Fruit fly (Drosophila melanogaster) whole organism, embryonic: ENCODE results near the gene sima.

Experiments used
- CG10462 ChIP-seq: fragments of 200-800 bp; sonication (Bioruptor generic); optimal IDR thresholded peaks from 2 replicates; lab custom pipeline; 2016; ENCODE audit warnings: missing biosample characterization, missing genetic modification characterization
- CG12299 ChIP-seq: fragments of 200-800 bp; sonication (Bioruptor generic); optimal IDR thresholded peaks from 2 replicates; lab custom pipeline; 2018; ENCODE audit warnings: missing biosample characterization, mild to moderate bottlenecking, missing genetic modification characterization
- CG13775 ChIP-seq: fragments of 200-800 bp; sonication (Bioruptor generic); optimal IDR thresholded peaks from 3 replicates; lab custom pipeline; 2017; ENCODE audit warnings: missing biosample characterization, mild to moderate bottlenecking, missing genetic modification characterization
- CG16863 ChIP-seq: fragments of 200-800 bp; sonication (Bioruptor generic); optimal IDR thresholded peaks from 3 replicates; lab custom pipeline; 2016; ENCODE audit warnings: missing biosample characterization, missing genetic modification characterization
- CG17361 ChIP-seq: fragments of 200-800 bp; sonication (Bioruptor generic); IDR thresholded peaks from 3 replicates; pipeline ENCODE4 v1.3.6; 2022; ENCODE audit warnings: missing biosample characterization, missing genetic modification characterization
- CG2116 ChIP-seq: fragments of 200-800 bp; sonication (Bioruptor generic); optimal IDR thresholded peaks from 3 replicates; lab custom pipeline; 2018; ENCODE audit warnings: missing biosample characterization, mild to moderate bottlenecking, missing genetic modification characterization
- CG2129 ChIP-seq: fragments of 200-800 bp; sonication (Bioruptor generic); IDR thresholded peaks from 2 replicates; pipeline ENCODE4 v1.3.6; 2022; ENCODE audit warnings: missing biosample characterization, missing genetic modification characterization; ENCODE audit not compliant: partially characterized antibody
- CG2678 ChIP-seq: fragments of 200-800 bp; sonication (Bioruptor generic); optimal IDR thresholded peaks from 3 replicates; lab custom pipeline; 2019; ENCODE audit warnings: missing biosample characterization, mild to moderate bottlenecking, missing genetic modification characterization, moderate library complexity
- CG3065 ChIP-seq: fragments of 200-800 bp; sonication (Bioruptor generic); optimal IDR thresholded peaks from 2 replicates; lab custom pipeline; 2016; ENCODE audit warnings: missing biosample characterization, missing genetic modification characterization
- CG34422 ChIP-seq: fragments of 200-800 bp; sonication (Bioruptor generic); IDR thresholded peaks from 3 replicates; pipeline ENCODE4 v1.3.6; 2022; ENCODE audit warnings: missing biosample characterization, missing genetic modification characterization
- CG3726 ChIP-seq: fragments of 200-800 bp; sonication (Bioruptor generic); IDR thresholded peaks from 3 replicates; pipeline ENCODE4, ENCODE4 v1.3.6; 2022; ENCODE audit warnings: missing biosample characterization, missing genetic modification characterization
- CG4424 ChIP-seq: fragments of 200-800 bp; sonication (Bioruptor generic); optimal IDR thresholded peaks from 3 replicates; lab custom pipeline; 2016; ENCODE audit warnings: missing biosample characterization, missing genetic modification characterization
- CG6689 ChIP-seq: fragments of 200-800 bp; sonication (Bioruptor generic); IDR thresholded peaks from 2 replicates; pipeline ENCODE4 v1.3.6; 2022; ENCODE audit warnings: missing biosample characterization, missing genetic modification characterization
- CG6813 ChIP-seq: fragments of 200-800 bp; sonication (Bioruptor generic); optimal IDR thresholded peaks from 2 replicates; lab custom pipeline; 2017; ENCODE audit warnings: missing biosample characterization, missing genetic modification characterization, mild to moderate bottlenecking, moderate library complexity, missing genetic modification reagents
- CG6854 ChIP-seq: fragments of 200-800 bp; sonication (Bioruptor generic); optimal IDR thresholded peaks from 3 replicates; lab custom pipeline; 2017; ENCODE audit warnings: missing biosample characterization, mild to moderate bottlenecking, missing genetic modification characterization
- CG7372 ChIP-seq: fragments of 200-800 bp; sonication (Bioruptor generic); IDR thresholded peaks from 2 replicates; pipeline ENCODE4 v1.3.6; 2022; ENCODE audit warnings: missing biosample characterization, missing genetic modification characterization
- CG7745 ChIP-seq: fragments of 200-800 bp; sonication (Bioruptor generic); optimal IDR thresholded peaks from 2 replicates; lab custom pipeline; 2018; ENCODE audit warnings: missing biosample characterization, mild to moderate bottlenecking, missing genetic modification characterization, moderate library complexity
- CG8290 ChIP-seq, 3 experiments: fragments of 200-800 bp; sonication (Bioruptor generic); optimal IDR thresholded peaks; 2 replicates each; lab custom pipeline; 2016 to 2019; ENCODE audit warnings: missing biosample characterization in 3 of 3, missing genetic modification characterization in 3 of 3, mild to moderate bottlenecking in 2 of 3, moderate library complexity in 1 of 3
- CG9817 ChIP-seq: fragments of 200-800 bp; sonication (Bioruptor generic); optimal IDR thresholded peaks from 2 replicates; lab custom pipeline; 2018; ENCODE audit warnings: missing biosample characterization, mild to moderate bottlenecking, missing genetic modification characterization, moderate library complexity
- CHES-1-like ChIP-seq: fragments of 200-800 bp; sonication (Bioruptor generic); optimal IDR thresholded peaks from 2 replicates; lab custom pipeline; 2016; ENCODE audit warnings: missing biosample characterization, missing genetic modification characterization
- D19A ChIP-seq: fragments of 200-800 bp; optimal IDR thresholded peaks from 3 replicates; lab custom pipeline; 2019; ENCODE audit warnings: missing biosample characterization, mild to moderate bottlenecking, missing genetic modification characterization, moderate library complexity
- D19B ChIP-seq: fragments of 200-800 bp; sonication (Bioruptor generic); optimal IDR thresholded peaks from 2 replicates; lab custom pipeline; 2017; ENCODE audit warnings: missing biosample characterization, mild to moderate bottlenecking, missing genetic modification characterization
- Dek ChIP-seq: fragments of 200-800 bp; sonication (Bioruptor generic); optimal IDR thresholded peaks from 3 replicates; lab custom pipeline; 2019; ENCODE audit warnings: missing biosample characterization, mild to moderate bottlenecking, missing genetic modification characterization, moderate library complexity
- Dip2 ChIP-seq: fragments of 200-800 bp; sonication (Bioruptor generic); IDR thresholded peaks from 2 replicates; pipeline ENCODE4 v1.3.6; 2022; ENCODE audit warnings: missing biosample characterization, missing genetic modification characterization
- Fer3 ChIP-seq: fragments of 200-800 bp; sonication (Bioruptor generic); optimal IDR thresholded peaks from 2 replicates; lab custom pipeline; 2018; ENCODE audit warnings: missing biosample characterization, mild to moderate bottlenecking, missing genetic modification characterization, moderate library complexity
- HHEX ChIP-seq: fragments of 200-800 bp; sonication (Bioruptor generic); optimal IDR thresholded peaks from 3 replicates; lab custom pipeline; 2017; ENCODE audit warnings: missing biosample characterization, mild to moderate bottlenecking, missing genetic modification characterization, missing genetic modification reagents
- Jarid2 ChIP-seq: fragments of 200-800 bp; sonication (Bioruptor generic); optimal IDR thresholded peaks from 3 replicates; lab custom pipeline; 2017; ENCODE audit warnings: mild to moderate bottlenecking, missing biosample characterization, missing genetic modification reagents, missing genetic modification characterization
- Kr ChIP-seq: fragments of 200-800 bp; sonication (Bioruptor generic); optimal IDR thresholded peaks from 2 replicates; lab custom pipeline; 2017; ENCODE audit warnings: missing biosample characterization, mild to moderate bottlenecking, missing genetic modification characterization
- NC2α ChIP-seq: fragments of 200-800 bp; sonication (Bioruptor generic); optimal IDR thresholded peaks from 2 replicates; lab custom pipeline; 2016; ENCODE audit warnings: missing biosample characterization, missing genetic modification characterization
- Opbp ChIP-seq: fragments of 200-800 bp; sonication (Bioruptor generic); IDR thresholded peaks from 3 replicates; pipeline ENCODE4 v1.3.6; 2022; ENCODE audit warnings: missing biosample characterization, missing genetic modification characterization; ENCODE audit not compliant: partially characterized antibody
- PHDP ChIP-seq: fragments of 200-800 bp; sonication (Bioruptor generic); optimal IDR thresholded peaks from 3 replicates; lab custom pipeline; 2018; ENCODE audit warnings: missing biosample characterization, mild to moderate bottlenecking, missing genetic modification characterization, moderate library complexity
- Xrp1 ChIP-seq: fragments of 200-800 bp; sonication (Bioruptor generic); IDR thresholded peaks from 2 replicates; pipeline ENCODE4 v1.3.6; 2022; ENCODE audit warnings: missing biosample characterization, missing genetic modification characterization
- abd-A ChIP-seq: fragments of 200-800 bp; sonication (Bioruptor generic); optimal IDR thresholded peaks from 3 replicates; lab custom pipeline; 2019; ENCODE audit warnings: missing biosample characterization, mild to moderate bottlenecking, missing genetic modification characterization, moderate library complexity
- ash1 ChIP-seq: fragments of 200-800 bp; sonication (Bioruptor generic); optimal IDR thresholded peaks from 2 replicates; lab custom pipeline; 2018; ENCODE audit warnings: missing biosample characterization, mild to moderate bottlenecking, missing genetic modification characterization
- cas ChIP-seq: fragments of 200-800 bp; sonication (Bioruptor generic); IDR thresholded peaks from 2 replicates; pipeline ENCODE4 v1.3.6; 2022; ENCODE audit warnings: missing biosample characterization, missing genetic modification characterization
- emc ChIP-seq: fragments of 200-800 bp; sonication (Bioruptor generic); optimal IDR thresholded peaks from 2 replicates; lab custom pipeline; 2016; ENCODE audit warnings: missing biosample characterization, missing genetic modification characterization
- exex ChIP-seq: fragments of 200-800 bp; sonication (Bioruptor generic); optimal IDR thresholded peaks from 4 replicates; lab custom pipeline; 2018; ENCODE audit warnings: missing biosample characterization, mild to moderate bottlenecking, missing genetic modification characterization, moderate library complexity
- gfzf ChIP-seq: fragments of 200-800 bp; sonication (Bioruptor generic); optimal IDR thresholded peaks from 2 replicates; lab custom pipeline; 2016; ENCODE audit warnings: missing biosample characterization, mild to moderate bottlenecking, missing genetic modification characterization, moderate library complexity
- gro ChIP-seq: fragments of 200-800 bp; sonication (Bioruptor generic); optimal IDR thresholded peaks from 2 replicates; lab custom pipeline; 2016; ENCODE audit warnings: missing biosample characterization, missing genetic modification characterization
- gt ChIP-seq: fragments of 200-800 bp; sonication (Bioruptor generic); IDR thresholded peaks from 2 replicates; pipeline ENCODE4 v1.3.6; 2022; ENCODE audit warnings: missing biosample characterization, missing genetic modification characterization
- ham ChIP-seq: fragments of 200-800 bp; sonication (Bioruptor generic); IDR thresholded peaks from 2 replicates; pipeline ENCODE4 v1.3.6; 2022; ENCODE audit warnings: missing biosample characterization, missing genetic modification characterization
- her ChIP-seq: fragments of 200-800 bp; sonication (Bioruptor generic); optimal IDR thresholded peaks from 2 replicates; lab custom pipeline; 2016; ENCODE audit warnings: missing biosample characterization, missing genetic modification characterization
- klu ChIP-seq: fragments of 200-800 bp; sonication (Bioruptor generic); IDR thresholded peaks from 2 replicates; pipeline ENCODE4 v1.3.6; 2022; ENCODE audit warnings: missing biosample characterization, missing genetic modification characterization
- knrl ChIP-seq: fragments of 200-800 bp; sonication (Bioruptor generic); IDR thresholded peaks from 3 replicates; pipeline ENCODE4 v1.3.6; 2022; ENCODE audit warnings: missing biosample characterization, missing genetic modification characterization; ENCODE audit not compliant: partially characterized antibody
- p53 ChIP-seq: fragments of 200-800 bp; sonication (Bioruptor generic); optimal IDR thresholded peaks from 2 replicates; lab custom pipeline; 2016; ENCODE audit warnings: missing biosample characterization, missing genetic modification characterization
- sens-2 ChIP-seq: fragments of 200-800 bp; sonication (Bioruptor generic); IDR thresholded peaks from 2 replicates; pipeline ENCODE4 v1.3.6; 2022; ENCODE audit warnings: missing biosample characterization, missing genetic modification characterization
- shn ChIP-seq: fragments of 200-800 bp; sonication (Bioruptor generic); optimal IDR thresholded peaks from 3 replicates; lab custom pipeline; 2016; ENCODE audit warnings: missing biosample characterization, missing genetic modification characterization
- zen ChIP-seq: fragments of 200-800 bp; sonication (Bioruptor generic); optimal IDR thresholded peaks from 3 replicates; lab custom pipeline; 2018; ENCODE audit warnings: missing biosample characterization, mild to moderate bottlenecking, missing genetic modification characterization, moderate library complexity

The sima gene

dm6 chr3R:30134063-30135047 is 76.2 kb downstream of the sima start, which contains the start of gene Tpi (continued):
- TF ChIP-seq CG6689 (GFP tag; lab: Robert Waterston, UW) (no peak), abd-A (tag; lab: Kevin White, UChicago) (no peak), CG3726 (GFP tag; lab: Robert Waterston, UW) (no peak), CG17361 (GFP tag; lab: Robert Waterston, UW) (no peak), Xrp1 (no peak), HHEX (no peak), D19A (tag; lab: Kevin White, UChicago) (peak; percentile 70), gro (no peak), CG12299 (tag; lab: Kevin White, UChicago) (no peak), CG10462 (GFP tag; lab: Kevin White, UChicago) (no peak), CG34422 (no peak), Dip2 (GFP tag; lab: Robert Waterston, UW) (no peak), cas (GFP tag; lab: Robert Waterston, UW) (no peak), CG6813 (no peak), CG9817 (tag; lab: Kevin White, UChicago) (peak; percentile 20), gfzf (GFP tag; lab: Kevin White, UChicago) (peak; percentile 75), CG7745 (tag; lab: Kevin White, UChicago) (no peak), emc (GFP tag; lab: Kevin White, UChicago) (no peak), CHES-1-like (GFP tag; lab: Kevin White, UChicago) (peak; percentile 17), CG16863 (GFP tag; lab: Kevin White, UChicago) (peak; percentile 21), CG7372 (GFP tag; lab: Robert Waterston, UW) (no peak), CG3065 (GFP tag; lab: Kevin White, UChicago) (no peak), PHDP (tag; lab: Kevin White, UChicago) (peak; percentile 67), Fer3 (peak; percentile 29), her (GFP tag; lab: Kevin White, UChicago) (peak; percentile 31), shn (no peak), CG8290 (GFP tag; optimal IDR thresholded peaks at IDR 0.05; lab: Kevin White, UChicago) (no peak), CG8290 (tag; optimal IDR thresholded peaks at IDR 0.05; lab: Kevin White, UChicago) (peak in 1 of 2 experiments; percentile 71), CG2678 (tag; lab: Kevin White, UChicago) (no peak), gt (GFP tag; lab: Robert Waterston, UW) (no peak), p53 (GFP tag; lab: Kevin White, UChicago) (no peak), CG2116 (GFP tag; lab: Kevin White, UChicago) (no peak), NC2α (GFP tag; lab: Kevin White, UChicago) (no peak), Jarid2 (peak; percentile 65), knrl (GFP tag; lab: Robert Waterston, UW) (no peak; the same call in 2 of the 3 replicates), CG4424 (GFP tag; lab: Kevin White, UChicago) (no peak), ham (no peak), CG2129 (no peak), D19B (GFP tag; lab: Kevin White, UChicago) (no peak), exex (tag; lab: Kevin White, UChicago) (no peak), zen (tag; lab: Kevin White, UChicago) (no peak), klu (GFP tag; lab: Robert Waterston, UW) (no peak), Dek (tag; lab: Kevin White, UChicago) (peak; percentile 29), CG13775 (no peak), CG6854 (GFP tag; lab: Kevin White, UChicago) (no peak), Kr (GFP tag; lab: Kevin White, UChicago) (no peak), Opbp (GFP tag; lab: Robert Waterston, UW) (no peak), ash1 (GFP tag; lab: Kevin White, UChicago) (no peak), sens-2 (GFP tag; lab: Robert Waterston, UW) (no peak)
